Worm (Caenorhabditis elegans) whole organism, young adult: Measurements from ENCODE around the gene F44A2.3.

Experiments
- B0336.3 ChIP-seq: fragments of 200-800 bp; sonication (Bioruptor generic); IDR thresholded peaks from 2 replicates; pipeline ENCODE4 v1.3.6; 2022; ENCODE audit warnings: missing genetic modification characterization, missing compliant biosample characterization
- D2030.7 ChIP-seq: fragments of 200-800 bp; sonication (Bioruptor generic); IDR thresholded peaks from 2 replicates; pipeline ENCODE4 v1.3.6; 2022; ENCODE audit warnings: missing genetic modification reagents, missing genetic modification characterization, missing compliant biosample characterization
- F10E7.11 ChIP-seq: sonication (generic microtip); optimal IDR thresholded peaks from 2 replicates; lab custom pipeline; 2017; ENCODE audit warnings: mild to moderate bottlenecking, missing genetic modification characterization, moderate library complexity, missing compliant biosample characterization
- F22D6.2 ChIP-seq: sonication (generic microtip); optimal IDR thresholded peaks from 2 replicates; lab custom pipeline; 2016; ENCODE audit warnings: mild to moderate bottlenecking, missing genetic modification characterization, missing compliant biosample characterization
- F23B12.7 ChIP-seq: sonication (generic microtip); optimal IDR thresholded peaks from 2 replicates; lab custom pipeline; 2017; ENCODE audit warnings: missing genetic modification characterization, mild to moderate bottlenecking, missing compliant biosample characterization, antibody characterized with exemption, moderate library complexity; ENCODE audit not compliant: insufficient read depth
- F52B5.7 ChIP-seq: sonication (generic microtip); optimal IDR thresholded peaks from 2 replicates; lab custom pipeline; 2016; ENCODE audit warnings: mild to moderate bottlenecking, missing genetic modification characterization, missing compliant biosample characterization
- K11D2.4 ChIP-seq: fragments of 200-800 bp; sonication (Bioruptor generic); IDR thresholded peaks from 2 replicates; pipeline ENCODE4 v1.3.6; 2022; ENCODE audit warnings: missing genetic modification reagents, missing genetic modification characterization, missing compliant biosample characterization
- T07F8.4 ChIP-seq: sonication (generic microtip); optimal IDR thresholded peaks from 2 replicates; lab custom pipeline; 2016; ENCODE audit warnings: mild to moderate bottlenecking, missing genetic modification characterization, moderate library complexity, missing compliant biosample characterization
- T26A5.8 ChIP-seq: sonication (generic microtip); optimal IDR thresholded peaks from 2 replicates; lab custom pipeline; 2016; ENCODE audit warnings: missing genetic modification characterization, missing compliant biosample characterization
- Y95B8A.8 ChIP-seq: fragments of 200-800 bp; sonication (Bioruptor generic); IDR thresholded peaks from 2 replicates; pipeline ENCODE4 v1.3.6; 2022; ENCODE audit warnings: missing genetic modification reagents, missing genetic modification characterization, missing compliant biosample characterization
- bed-1 ChIP-seq: fragments of 200-800 bp; sonication (Bioruptor generic); IDR thresholded peaks from 2 replicates; pipeline ENCODE4 v1.3.6; 2022; ENCODE audit warnings: missing genetic modification reagents, missing genetic modification characterization, missing compliant biosample characterization
- cebp-2 ChIP-seq: fragments of 200-800 bp; sonication (Bioruptor generic); IDR thresholded peaks from 2 replicates; pipeline ENCODE4 v1.3.6; 2022; ENCODE audit warnings: missing genetic modification characterization, missing compliant biosample characterization
- ceh-27 ChIP-seq: fragments of 200-800 bp; sonication (Bioruptor generic); optimal IDR thresholded peaks from 2 replicates; lab custom pipeline; 2018; ENCODE audit warnings: mild to moderate bottlenecking, missing genetic modification characterization, moderate library complexity, missing compliant biosample characterization
- ceh-40 ChIP-seq: fragments of 200-800 bp; sonication (Bioruptor generic); IDR thresholded peaks from 2 replicates; pipeline ENCODE4 v1.3.6; 2022; ENCODE audit warnings: missing genetic modification characterization, missing compliant biosample characterization
- ceh-79 ChIP-seq: sonication (generic microtip); optimal IDR thresholded peaks from 2 replicates; lab custom pipeline; 2017; ENCODE audit warnings: mild to moderate bottlenecking, missing genetic modification characterization, missing compliant biosample characterization
- chd-7 ChIP-seq: sonication (generic microtip); optimal IDR thresholded peaks from 2 replicates; lab custom pipeline; 2016; ENCODE audit warnings: mild to moderate bottlenecking, missing genetic modification characterization, moderate library complexity, missing compliant biosample characterization
- efl-1 ChIP-seq: fragments of 150-350 bp; optimal IDR thresholded peaks from 2 replicates; lab custom pipeline; 2014; ENCODE audit warnings: missing biosample characterization, missing genetic modification reagents, missing genetic modification characterization
- egrh-3 ChIP-seq: fragments of 200-800 bp; sonication (Bioruptor generic); IDR thresholded peaks from 2 replicates; pipeline ENCODE4 v1.3.6; 2022; ENCODE audit warnings: missing genetic modification reagents, missing genetic modification characterization, missing compliant biosample characterization
- ekl-4 ChIP-seq: fragments of 200-800 bp; sonication (Bioruptor generic); IDR thresholded peaks from 2 replicates; pipeline ENCODE4 v1.3.6; 2022; ENCODE audit warnings: missing genetic modification reagents, missing genetic modification characterization, missing compliant biosample characterization
- fkh-3 ChIP-seq: sonication (generic microtip); optimal IDR thresholded peaks from 2 replicates; lab custom pipeline; 2016; ENCODE audit warnings: mild to moderate bottlenecking, missing genetic modification characterization, missing compliant biosample characterization
- gei-17 ChIP-seq: fragments of 200-800 bp; sonication (Bioruptor generic); optimal IDR thresholded peaks from 2 replicates; lab custom pipeline; 2018; ENCODE audit warnings: mild to moderate bottlenecking, missing genetic modification characterization, missing compliant biosample characterization
- hlh-12 ChIP-seq: sonication (generic microtip); optimal IDR thresholded peaks from 2 replicates; lab custom pipeline; 2016; ENCODE audit warnings: missing genetic modification characterization, missing compliant biosample characterization
- hlh-26 ChIP-seq: fragments of 200-800 bp; sonication (Bioruptor generic); conservative IDR thresholded peaks from 2 replicates; pipeline ENCODE4 v1.3.6; 2022; ENCODE audit warnings: missing genetic modification reagents, missing genetic modification characterization, missing compliant biosample characterization
- hmg-1.2 ChIP-seq: fragments of 200-800 bp; sonication (Bioruptor generic); IDR thresholded peaks from 2 replicates; pipeline ENCODE4 v1.3.6; 2022; ENCODE audit warnings: missing genetic modification reagents, missing genetic modification characterization, missing compliant biosample characterization
- hmg-20 ChIP-seq: fragments of 200-800 bp; sonication (Bioruptor generic); IDR thresholded peaks from 2 replicates; pipeline ENCODE4 v1.3.6; 2022; ENCODE audit warnings: missing genetic modification reagents, missing genetic modification characterization, missing compliant biosample characterization
- lin-26 ChIP-seq: fragments of 200-800 bp; sonication (Bioruptor generic); IDR thresholded peaks from 2 replicates; pipeline ENCODE4 v1.3.6; 2022; ENCODE audit warnings: missing genetic modification reagents, missing genetic modification characterization, missing compliant biosample characterization
- lsl-1 ChIP-seq: fragments of 200-800 bp; sonication (Bioruptor generic); optimal IDR thresholded peaks from 2 replicates; lab custom pipeline; 2018; ENCODE audit warnings: mild to moderate bottlenecking, missing genetic modification characterization, moderate library complexity, missing compliant biosample characterization
- lsy-27 ChIP-seq: sonication (generic microtip); optimal IDR thresholded peaks from 2 replicates; lab custom pipeline; 2017; ENCODE audit warnings: missing genetic modification characterization, mild to moderate bottlenecking, missing compliant biosample characterization, antibody characterized with exemption, missing genotype, borderline replicate concordance; ENCODE audit not compliant: insufficient read depth
- madf-3 ChIP-seq: fragments of 200-800 bp; sonication (Bioruptor generic); IDR thresholded peaks from 2 replicates; pipeline ENCODE4 v1.3.6; 2022; ENCODE audit warnings: missing genetic modification reagents, missing genetic modification characterization, missing compliant biosample characterization
- madf-6 ChIP-seq: fragments of 200-800 bp; sonication (Bioruptor generic); IDR thresholded peaks from 2 replicates; pipeline ENCODE4 v1.3.6; 2022; ENCODE audit warnings: missing genetic modification reagents, missing genetic modification characterization, missing compliant biosample characterization
- madf-8 ChIP-seq: fragments of 200-800 bp; sonication (Bioruptor generic); conservative IDR thresholded peaks from 2 replicates; pipeline ENCODE4 v1.3.6; 2022; ENCODE audit warnings: missing genetic modification reagents, missing genetic modification characterization, missing compliant biosample characterization
- mcd-1 ChIP-seq: fragments of 200-800 bp; sonication (Bioruptor generic); IDR thresholded peaks from 2 replicates; pipeline ENCODE4 v1.3.6; 2022; ENCODE audit warnings: missing genetic modification reagents, missing genetic modification characterization, missing compliant biosample characterization
- mxl-1 ChIP-seq: sonication (generic microtip); optimal IDR thresholded peaks from 2 replicates; lab custom pipeline; 2016; ENCODE audit warnings: missing genetic modification characterization, missing compliant biosample characterization
- nfyb-1 ChIP-seq: fragments of 200-800 bp; sonication (Bioruptor generic); IDR thresholded peaks from 2 replicates; pipeline ENCODE4 v1.3.6; 2022; ENCODE audit warnings: missing genetic modification reagents, missing genetic modification characterization, missing compliant biosample characterization
- nhr-120 ChIP-seq: fragments of 200-800 bp; sonication (Bioruptor generic); IDR thresholded peaks from 2 replicates; pipeline ENCODE4 v1.3.6; 2022; ENCODE audit warnings: missing genetic modification characterization, missing compliant biosample characterization
- nhr-27 ChIP-seq: fragments of 200-800 bp; sonication (Bioruptor generic); optimal IDR thresholded peaks from 2 replicates; lab custom pipeline; 2018; ENCODE audit warnings: mild to moderate bottlenecking, missing genetic modification characterization, moderate library complexity, missing compliant biosample characterization
- nhr-80 ChIP-seq: sonication (generic microtip); optimal IDR thresholded peaks from 2 replicates; lab custom pipeline; 2016; ENCODE audit warnings: missing genetic modification characterization, missing compliant biosample characterization
- pbrm-1 ChIP-seq: fragments of 200-800 bp; sonication (Bioruptor generic); IDR thresholded peaks from 2 replicates; pipeline ENCODE4 v1.3.6; 2022; ENCODE audit warnings: missing genetic modification reagents, missing genetic modification characterization, missing compliant biosample characterization
- pha-4 ChIP-seq: fragments of 150-350 bp; sonication (generic microtip); optimal IDR thresholded peaks from 2 replicates; lab custom pipeline; 2014; ENCODE audit warnings: missing biosample characterization, missing genetic modification reagents, missing genetic modification characterization
- rcor-1 ChIP-seq: fragments of 200-800 bp; sonication (Bioruptor generic); IDR thresholded peaks from 2 replicates; pipeline ENCODE4 v1.3.6; 2022; ENCODE audit warnings: missing genetic modification reagents, missing genetic modification characterization, missing compliant biosample characterization
- repo-1 ChIP-seq: sonication (generic microtip); optimal IDR thresholded peaks from 2 replicates; lab custom pipeline; 2017; ENCODE audit warnings: mild to moderate bottlenecking, missing genetic modification characterization, missing compliant biosample characterization
- rpc-1 ChIP-seq, 2 experiments: fragments of 150-350 bp in 1 of 2; sonication (generic microtip) in 1 of 2; optimal IDR thresholded peaks; 2 replicates each; lab custom pipeline; 2014 to 2018; ENCODE audit warnings: missing biosample characterization in 1 of 2, missing genetic modification characterization in 1 of 2, missing genetic modification reagents in 1 of 2, missing genotype in 1 of 2
- snpc-3.4 ChIP-seq: sonication (generic microtip); optimal IDR thresholded peaks from 2 replicates; lab custom pipeline; 2017; ENCODE audit warnings: missing genetic modification characterization, mild to moderate bottlenecking, missing compliant biosample characterization, antibody characterized with exemption, moderate library complexity, missing genotype, missing genetic modification reagents
- tbx-9 ChIP-seq: sonication (generic microtip); optimal IDR thresholded peaks from 2 replicates; lab custom pipeline; 2016; ENCODE audit warnings: borderline replicate concordance, missing genetic modification characterization, inconsistent platforms, missing compliant biosample characterization
- zim-3 ChIP-seq: sonication (generic microtip); optimal IDR thresholded peaks from 2 replicates; lab custom pipeline; 2017; ENCODE audit warnings: mild to moderate bottlenecking, missing genetic modification characterization, moderate library complexity, missing compliant biosample characterization
- ztf-18 ChIP-seq: sonication (generic microtip); optimal IDR thresholded peaks from 2 replicates; lab custom pipeline; 2016; ENCODE audit warnings: missing genotype, mild to moderate bottlenecking, missing genetic modification characterization, missing compliant biosample characterization

The F44A2.3 gene

ce11 chrV:9343629-9344624, 38.7 kb downstream of the F44A2.3 start, which contains the start of gene tos-1:
Gene tos-1, minus strand, starts transcription at chrV:9344203.
- TF ChIP-seq ceh-40 (GFP tag; lab: Robert Waterston, UW): no peak
- TF ChIP-seq F52B5.7: peak; percentile 81
- TF ChIP-seq mxl-1 (tag; lab: Kevin White, UChicago): no peak
- TF ChIP-seq chd-7 (tag; lab: Kevin White, UChicago): peak; percentile 98
- TF ChIP-seq fkh-3 (tag; lab: Kevin White, UChicago): no peak
- TF ChIP-seq madf-8 (GFP tag; lab: Robert Waterston, UW): 0 out of 2 replicates have a peak, but pooled peaks have one; percentile 14
- TF ChIP-seq madf-6 (GFP tag; lab: Robert Waterston, UW): peak; percentile 46; the same call in 1 of the 2 replicates
- no peak for TF ChIP-seq T26A5.8 (tag; lab: Kevin White, UChicago)
- TF ChIP-seq nhr-27: peak; percentile 82
- TF ChIP-seq pha-4 (tag; lab: Kevin White, UChicago): peak; percentile 83
- TF ChIP-seq snpc-3.4: peak; percentile 48
- peak; percentile 89 for TF ChIP-seq gei-17
- TF ChIP-seq zim-3 (tag; lab: Kevin White, UChicago): peak; percentile 85
- TF ChIP-seq tbx-9: no peak
- peak; percentile 88 for TF ChIP-seq mcd-1
- peak; percentile 85 for TF ChIP-seq D2030.7 (GFP tag; lab: Robert Waterston, UW)
- TF ChIP-seq B0336.3 (GFP tag; lab: Robert Waterston, UW): peak; percentile 91
- TF ChIP-seq lin-26: peak; percentile 74; the same call in 1 of the 2 replicates
- TF ChIP-seq pbrm-1 (GFP tag; lab: Robert Waterston, UW): peak; percentile 98
- peak; percentile 96 for TF ChIP-seq nfyb-1 (GFP tag; lab: Robert Waterston, UW)
- peak; percentile 97 for TF ChIP-seq ekl-4 (GFP tag; lab: Robert Waterston, UW)
- peak; percentile 91 for TF ChIP-seq F23B12.7 (tag; lab: Kevin White, UChicago)
- peak; percentile 82 for TF ChIP-seq hmg-1.2 (GFP tag; lab: Robert Waterston, UW)
- peak; percentile 84 for TF ChIP-seq ztf-18 (tag; lab: Kevin White, UChicago)
- peak; percentile 21 for TF ChIP-seq T07F8.4 (tag; lab: Kevin White, UChicago)
- TF ChIP-seq Y95B8A.8 (GFP tag; lab: Robert Waterston, UW): peak; percentile 96
- TF ChIP-seq lsy-27: no peak
- peak; percentile 97 for TF ChIP-seq K11D2.4 (GFP tag; lab: Robert Waterston, UW)
- no peak for TF ChIP-seq nhr-120 (GFP tag; lab: Robert Waterston, UW)
- no peak for TF ChIP-seq hmg-20
- TF ChIP-seq rcor-1: peak; percentile 81
- peak; percentile 56 for TF ChIP-seq F10E7.11 (tag; lab: Kevin White, UChicago)
- TF ChIP-seq hlh-26 (GFP tag; lab: Robert Waterston, UW): no peak
- TF ChIP-seq hlh-12: no peak
- peak; percentile 53; the same call in 1 of the 2 replicates for TF ChIP-seq egrh-3 (GFP tag; lab: Robert Waterston, UW)
- peak; percentile 53 for TF ChIP-seq ceh-79
- no peak; the same call in 1 of the 2 replicates for TF ChIP-seq cebp-2 (GFP tag; lab: Robert Waterston, UW)
- TF ChIP-seq bed-1 (GFP tag; lab: Robert Waterston, UW): no peak
- peak; percentile 87 for TF ChIP-seq F22D6.2 (tag; lab: Kevin White, UChicago)
- TF ChIP-seq repo-1 (tag; lab: Kevin White, UChicago): peak; percentile 96
- peak; percentile 95 for TF ChIP-seq ceh-27
- TF ChIP-seq rpc-1 (optimal IDR thresholded peaks at IDR 0.05; lab: Kevin White, UChicago): no peak
- no peak for TF ChIP-seq rpc-1 (tag; optimal IDR thresholded peaks at IDR 0.05; lab: Kevin White, UChicago)
- TF ChIP-seq efl-1 (GFP tag; lab: Kevin White, UChicago): peak; percentile 36
- peak; percentile 100 for TF ChIP-seq madf-3
- TF ChIP-seq lsl-1 (GFP tag; lab: Kevin White, UChicago): peak; percentile 52
- TF ChIP-seq nhr-80 (tag; lab: Kevin White, UChicago): peak; percentile 94
